Worm (Caenorhabditis elegans) whole organism, L3 larva: ENCODE results near the gene skpo-1.

Source experiments
- ZK546.5 ChIP-seq: sonication (generic microtip); optimal IDR thresholded peaks from 2 replicates; lab custom pipeline; 2017; ENCODE audit warnings: missing biosample characterization, missing genetic modification characterization
- mdl-1 ChIP-seq: fragments of 150-350 bp; optimal IDR thresholded peaks from 2 replicates; lab custom pipeline; 2014; ENCODE audit warnings: missing biosample characterization, missing genetic modification characterization
- snpc-4 ChIP-seq: fragments of 150-350 bp; optimal IDR thresholded peaks from 2 replicates; lab custom pipeline; 2014; ENCODE audit warnings: missing biosample characterization, missing genetic modification characterization

DNA sequence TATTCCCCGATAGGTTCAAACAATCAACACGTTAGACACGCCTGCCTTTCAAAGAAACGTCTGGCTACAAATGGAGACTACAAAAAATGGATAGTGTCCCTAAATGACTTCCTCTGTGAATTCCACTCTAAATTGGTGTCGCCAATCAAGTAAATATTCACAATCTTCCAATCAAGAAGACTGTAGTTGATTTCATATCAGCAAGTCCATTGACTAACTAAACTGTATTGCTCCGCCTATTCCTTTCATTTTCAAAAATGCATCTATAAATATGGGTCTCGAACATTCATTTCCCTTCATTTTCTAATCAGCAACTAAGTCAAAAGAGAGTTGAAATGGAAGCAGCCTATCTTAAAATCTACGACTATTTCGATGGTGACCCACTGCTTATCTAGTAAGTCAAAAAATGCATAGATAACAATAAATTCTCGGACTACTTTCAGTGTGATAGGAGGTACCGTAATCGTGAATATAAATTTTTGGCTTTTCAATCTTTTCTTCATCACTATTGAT, 16.6 kb downstream of the skpo-1 start, which contains the start of gene drd-1:
- TF ChIP-seq mdl-1 (tag; lab: Kevin White, UChicago) (no peak), snpc-4 (tag; lab: Kevin White, UChicago) (no peak), ZK546.5 (tag; lab: Kevin White, UChicago) (no peak)
